Worm (Caenorhabditis elegans) whole organism, L4 larva: Measurements from ENCODE around the gene islo-1.

Experiments
- R02D3.7 ChIP-seq: fragments of 150-350 bp; sonication (generic microtip); optimal IDR thresholded peaks from 3 replicates; lab custom pipeline; 2014; ENCODE audit warnings: missing biosample characterization, missing genetic modification characterization
- T20F7.1 ChIP-seq: fragments of 200-800 bp; sonication (Bioruptor generic); optimal IDR thresholded peaks from 2 replicates; lab custom pipeline; 2018; ENCODE audit warnings: mild to moderate bottlenecking, missing genetic modification characterization, missing compliant biosample characterization
- ZK546.5 ChIP-seq, 2 experiments: sonication (generic microtip); optimal IDR thresholded peaks; 2 replicates each; lab custom pipeline; 2017; ENCODE audit warnings: missing biosample characterization in 2 of 2, missing genetic modification characterization in 2 of 2
- aha-1 ChIP-seq: fragments of 150-350 bp; peaks from one replicate; lab custom pipeline; 2014; ENCODE audit warnings: missing biosample characterization, missing genetic modification characterization
- attf-4 ChIP-seq: sonication (generic microtip); optimal IDR thresholded peaks from 3 replicates; lab custom pipeline; 2017; ENCODE audit warnings: missing biosample characterization, missing genetic modification characterization
- ceh-20 ChIP-seq: fragments of 200-800 bp; sonication (Bioruptor generic); IDR thresholded peaks from 2 replicates; pipeline ENCODE4 v1.3.6; 2022; ENCODE audit warnings: missing genetic modification reagents, missing genetic modification characterization, missing compliant biosample characterization
- ceh-28 ChIP-seq: fragments of 150-350 bp; optimal IDR thresholded peaks from 2 replicates; lab custom pipeline; 2014; ENCODE audit warnings: missing biosample characterization, missing genetic modification reagents, missing genetic modification characterization
- ctbp-1 ChIP-seq: fragments of 200-800 bp; sonication (Bioruptor generic); IDR thresholded peaks from 2 replicates; pipeline ENCODE4 v1.3.6; 2022; ENCODE audit warnings: missing genetic modification reagents, missing genetic modification characterization, missing compliant biosample characterization
- daf-12 ChIP-seq: fragments of 150-350 bp; optimal IDR thresholded peaks from 2 replicates; lab custom pipeline; 2014; ENCODE audit warnings: missing biosample characterization, missing genetic modification reagents, missing genetic modification characterization
- daf-16 ChIP-seq, 3 experiments: sonication (generic microtip); optimal IDR thresholded peaks; 2 replicates each; lab custom pipeline; 2016 to 2017; ENCODE audit warnings: missing genetic modification characterization in 3 of 3, missing genetic modification reagents in 3 of 3, mild to moderate bottlenecking in 2 of 3, missing compliant biosample characterization in 2 of 3, missing biosample characterization in 1 of 3, moderate library complexity in 1 of 3
- dmd-6 ChIP-seq: fragments of 200-800 bp; sonication (Bioruptor generic); IDR thresholded peaks from 2 replicates; pipeline ENCODE4 v1.3.6; 2022; ENCODE audit warnings: missing genetic modification reagents, missing genetic modification characterization, missing compliant biosample characterization
- dmd-9 ChIP-seq: fragments of 200-800 bp; sonication (Bioruptor generic); IDR thresholded peaks from 2 replicates; pipeline ENCODE4 v1.3.6; 2022; ENCODE audit warnings: missing genetic modification reagents, missing genetic modification characterization, missing compliant biosample characterization
- dpl-1 ChIP-seq: fragments of 150-350 bp; optimal IDR thresholded peaks from 2 replicates; lab custom pipeline; 2014; ENCODE audit warnings: missing biosample characterization, missing genetic modification reagents, missing genetic modification characterization
- dve-1 ChIP-seq: sonication (generic microtip); optimal IDR thresholded peaks from 2 replicates; lab custom pipeline; 2017; ENCODE audit warnings: antibody characterized with exemption, mild to moderate bottlenecking, missing genetic modification characterization, missing compliant biosample characterization; ENCODE audit not compliant: insufficient read depth
- fkh-10 ChIP-seq: fragments of 150-350 bp; optimal IDR thresholded peaks from 2 replicates; lab custom pipeline; 2014; ENCODE audit warnings: missing biosample characterization, missing genetic modification reagents, missing genetic modification characterization
- gei-8 ChIP-seq: fragments of 200-800 bp; sonication (Bioruptor generic); optimal IDR thresholded peaks from 2 replicates; lab custom pipeline; 2018; ENCODE audit warnings: mild to moderate bottlenecking, missing genetic modification characterization, missing compliant biosample characterization
- hlh-11 ChIP-seq: fragments of 200-800 bp; sonication (Bioruptor generic); optimal IDR thresholded peaks from 2 replicates; lab custom pipeline; 2018; ENCODE audit warnings: mild to moderate bottlenecking, missing genetic modification characterization, missing compliant biosample characterization
- hlh-30 ChIP-seq: sonication (generic microtip); optimal IDR thresholded peaks from 2 replicates; lab custom pipeline; 2017; ENCODE audit warnings: antibody characterized with exemption, mild to moderate bottlenecking, missing genetic modification characterization, missing compliant biosample characterization; ENCODE audit not compliant: insufficient read depth
- hmg-1.1 ChIP-seq: fragments of 200-800 bp; sonication (Bioruptor generic); IDR thresholded peaks from 2 replicates; pipeline ENCODE4 v1.3.6; 2022; ENCODE audit warnings: missing genetic modification reagents, missing genetic modification characterization, missing compliant biosample characterization
- lin-1 ChIP-seq: fragments of 200-800 bp; sonication (Bioruptor generic); IDR thresholded peaks from 2 replicates; pipeline ENCODE4 v1.3.6; 2022; ENCODE audit warnings: missing genetic modification reagents, missing genetic modification characterization, missing compliant biosample characterization
- lin-13 ChIP-seq: fragments of 150-350 bp; optimal IDR thresholded peaks from 2 replicates; lab custom pipeline; 2014; ENCODE audit warnings: missing biosample characterization, missing genetic modification reagents, missing genetic modification characterization
- lsy-2 ChIP-seq, 2 experiments: fragments of 150-350 bp in 1 of 2; sonication (generic microtip) in 1 of 2; optimal IDR thresholded peaks; 2 replicates each; lab custom pipeline; 2014 to 2017; ENCODE audit warnings: missing biosample characterization in 2 of 2, missing genetic modification characterization in 2 of 2
- mdl-1 ChIP-seq, 2 experiments: fragments of 150-350 bp in 1 of 2; sonication (generic microtip) in 1 of 2; optimal IDR thresholded peaks; 2 replicates each; lab custom pipeline; 2014 to 2017; ENCODE audit warnings: missing biosample characterization in 2 of 2, missing genetic modification characterization in 2 of 2
- mep-1 ChIP-seq: fragments of 150-350 bp; sonication (generic microtip); optimal IDR thresholded peaks from 3 replicates; lab custom pipeline; 2014; ENCODE audit warnings: missing biosample characterization, missing genetic modification characterization
- mes-2 ChIP-seq: sonication (generic microtip); optimal IDR thresholded peaks from 2 replicates; lab custom pipeline; 2016; ENCODE audit warnings: missing genotype, mild to moderate bottlenecking, missing genetic modification characterization, missing compliant biosample characterization; ENCODE audit not compliant: poor library complexity, severe bottlenecking
- mxl-2 ChIP-seq: fragments of 200-800 bp; sonication (Bioruptor generic); conservative IDR thresholded peaks from 2 replicates; pipeline ENCODE4 v1.3.6; 2022; ENCODE audit warnings: missing genetic modification reagents, missing genetic modification characterization, missing compliant biosample characterization
- mxl-3 ChIP-seq: fragments of 200-800 bp; sonication (Bioruptor generic); optimal IDR thresholded peaks from 2 replicates; lab custom pipeline; 2018; ENCODE audit warnings: mild to moderate bottlenecking, missing genetic modification characterization, missing compliant biosample characterization
- nhr-102 ChIP-seq: sonication (generic microtip); optimal IDR thresholded peaks from 2 replicates; lab custom pipeline; 2016; ENCODE audit warnings: mild to moderate bottlenecking, missing genetic modification characterization, moderate library complexity, missing compliant biosample characterization
- nhr-25 ChIP-seq: sonication (generic microtip); optimal IDR thresholded peaks from 2 replicates; lab custom pipeline; 2017; ENCODE audit warnings: missing genetic modification characterization, mild to moderate bottlenecking, missing compliant biosample characterization, antibody characterized with exemption, moderate library complexity, borderline replicate concordance; ENCODE audit not compliant: insufficient read depth
- nhr-28 ChIP-seq: fragments of 150-350 bp; optimal IDR thresholded peaks from 2 replicates; lab custom pipeline; 2014; ENCODE audit warnings: missing biosample characterization, missing genetic modification characterization
- nhr-48 ChIP-seq: sonication (generic microtip); optimal IDR thresholded peaks from 2 replicates; lab custom pipeline; 2016; ENCODE audit warnings: mild to moderate bottlenecking, missing genetic modification characterization, missing compliant biosample characterization
- nhr-77 ChIP-seq: fragments of 150-350 bp; optimal IDR thresholded peaks from 2 replicates; lab custom pipeline; 2014; ENCODE audit warnings: missing biosample characterization, missing genetic modification characterization
- php-3 ChIP-seq: fragments of 200-800 bp; sonication (Bioruptor generic); IDR thresholded peaks from 2 replicates; pipeline ENCODE4 v1.3.6; 2022; ENCODE audit warnings: missing genetic modification reagents, missing genetic modification characterization, missing compliant biosample characterization
- pqm-1 ChIP-seq: sonication (generic microtip); optimal IDR thresholded peaks from 2 replicates; lab custom pipeline; 2017; ENCODE audit warnings: missing biosample characterization, missing genetic modification characterization
- rbr-2 ChIP-seq: sonication (generic microtip); optimal IDR thresholded peaks from 2 replicates; lab custom pipeline; 2016; ENCODE audit warnings: missing genotype, missing genetic modification characterization, missing compliant biosample characterization
- sdz-12 ChIP-seq: fragments of 200-800 bp; sonication (Bioruptor generic); optimal IDR thresholded peaks from 2 replicates; lab custom pipeline; 2018; ENCODE audit warnings: mild to moderate bottlenecking, missing genetic modification characterization, missing compliant biosample characterization
- snpc-1.2 ChIP-seq: fragments of 200-800 bp; sonication (Bioruptor generic); IDR thresholded peaks from 2 replicates; pipeline ENCODE4 v1.3.6; 2022; ENCODE audit warnings: missing genetic modification reagents, missing genetic modification characterization, missing compliant biosample characterization
- unc-62 ChIP-seq, 3 experiments: fragments of 150-350 bp in 1 of 3; sonication (generic microtip); optimal IDR thresholded peaks in 2 of 3; peaks in 1 of 3; 1 replicate in 1 of 3; 2 replicates in 2 of 3; lab custom pipeline; 2014 to 2017; ENCODE audit warnings: missing biosample characterization in 3 of 3, missing genetic modification characterization in 3 of 3, missing genetic modification reagents in 3 of 3, missing genotype in 1 of 3
- zfp-2 ChIP-seq: sonication (generic microtip); optimal IDR thresholded peaks from 2 replicates; lab custom pipeline; 2016; ENCODE audit warnings: mild to moderate bottlenecking, missing genetic modification characterization, missing compliant biosample characterization
- zfp-3 ChIP-seq: fragments of 200-800 bp; sonication (Bioruptor generic); conservative IDR thresholded peaks from 2 replicates; pipeline ENCODE4 v1.3.6; 2022; ENCODE audit warnings: missing genetic modification reagents, missing genetic modification characterization, missing compliant biosample characterization
- zip-11 ChIP-seq: fragments of 200-800 bp; sonication (Bioruptor generic); IDR thresholded peaks from 2 replicates; pipeline ENCODE4 v1.3.6; 2022; ENCODE audit warnings: missing genetic modification characterization, missing compliant biosample characterization
- ztf-7 ChIP-seq: fragments of 150-350 bp; optimal IDR thresholded peaks from 2 replicates; lab custom pipeline; 2014; ENCODE audit warnings: missing biosample characterization, missing genetic modification characterization

The islo-1 gene

ce11 chrIV:8146283-8146682 is 10.1 kb downstream of the islo-1 start:
- TF ChIP-seq daf-12 (tag; lab: Kevin White, UChicago) (no peak), dve-1 (tag; lab: Kevin White, UChicago) (peak; percentile 91), ceh-20 (GFP tag; lab: Robert Waterston, UW) (no peak), pqm-1 (tag; lab: Kevin White, UChicago) (peak; percentile 23), sdz-12 (no peak), lsy-2 (tag; optimal IDR thresholded peaks at IDR 0.05; lab: Kevin White, UChicago) (peak in 1 of 2 experiments; percentile 29), zfp-3 (0 out of 2 replicates have a peak, but pooled peaks have one; percentile 21), zfp-2 (tag; lab: Kevin White, UChicago) (no peak), aha-1 (tag; lab: Kevin White, UChicago) (peak; percentile 83), ceh-28 (tag; lab: Kevin White, UChicago) (no peak), dpl-1 (GFP tag; lab: Kevin White, UChicago) (no peak), fkh-10 (GFP tag; lab: Kevin White, UChicago) (no peak), snpc-1.2 (GFP tag; lab: Robert Waterston, UW) (no peak), nhr-28 (peak; percentile 54), daf-16 (GFP tag; optimal IDR thresholded peaks at IDR 0.05; lab: Kevin White, UChicago) (no peak), daf-16 (tag; optimal IDR thresholded peaks at IDR 0.05; lab: Kevin White, UChicago) (peak; percentile 77), nhr-77 (tag; lab: Kevin White, UChicago) (no peak), ZK546.5 (tag; optimal IDR thresholded peaks at IDR 0.05; lab: Kevin White, UChicago) (no peak), lin-13 (GFP tag; lab: Kevin White, UChicago) (no peak), attf-4 (tag; lab: Kevin White, UChicago) (no peak), nhr-25 (tag; lab: Kevin White, UChicago) (no peak), mep-1 (tag; lab: Kevin White, UChicago) (peak; percentile 38), unc-62 (GFP tag; optimal IDR thresholded peaks at IDR 0.05 in 1 of 2; lab: Kevin White, UChicago) (peak in 1 of 2 experiments; percentile 40), unc-62 (tag; optimal IDR thresholded peaks at IDR 0.05; lab: Kevin White, UChicago) (no peak), mdl-1 (tag; optimal IDR thresholded peaks at IDR 0.05; lab: Kevin White, UChicago) (peak; percentile 81 to 90), hlh-30 (tag; lab: Kevin White, UChicago) (peak; percentile 93), mxl-3 (GFP tag; lab: Kevin White, UChicago) (no peak), hlh-11 (tag; lab: Kevin White, UChicago) (peak; percentile 17)

ce11 chrIV:8148494-8148893 is 12.3 kb downstream of the islo-1 start, which contains the start of gene pmk-1:
TSS of gene pmk-1 (plus strand) at chrIV:8148794.
- no peak for TF ChIP-seq lsy-2 (tag; optimal IDR thresholded peaks at IDR 0.05; lab: Kevin White, UChicago)
- TF ChIP-seq gei-8 (GFP tag; lab: Kevin White, UChicago) = no peak
- no peak for TF ChIP-seq ztf-7 (tag; lab: Kevin White, UChicago)
- TF ChIP-seq hmg-1.1 = no peak

- TF ChIP-seq pqm-1 (tag; lab: Kevin White, UChicago) = peak; percentile 72
- no peak for TF ChIP-seq ctbp-1 (GFP tag; lab: Robert Waterston, UW)
- peak; percentile 40 for TF ChIP-seq mep-1 (tag; lab: Kevin White, UChicago)
- peak; percentile 99 for TF ChIP-seq php-3 (GFP tag; lab: Robert Waterston, UW)
- peak in 1 of 2 experiments; percentile 41 for TF ChIP-seq daf-16 (GFP tag; optimal IDR thresholded peaks at IDR 0.05; lab: Kevin White, UChicago)
- TF ChIP-seq daf-16 (tag; optimal IDR thresholded peaks at IDR 0.05; lab: Kevin White, UChicago) = peak; percentile 93
- TF ChIP-seq dve-1 (tag; lab: Kevin White, UChicago) = peak; percentile 94
- peak in 1 of 2 experiments; percentile 33 for TF ChIP-seq lsy-2 (tag; optimal IDR thresholded peaks at IDR 0.05; lab: Kevin White, UChicago)
- TF ChIP-seq dmd-9 (GFP tag; lab: Robert Waterston, UW) = no peak
- peak; percentile 88 for TF ChIP-seq dmd-6 (GFP tag; lab: Robert Waterston, UW)
- TF ChIP-seq nhr-28 = peak; percentile 72
- peak; percentile 28 for TF ChIP-seq mes-2 (tag; lab: Kevin White, UChicago)
- TF ChIP-seq hlh-11 (tag; lab: Kevin White, UChicago) = peak; percentile 82
- peak; percentile 65; the same call in 1 of the 2 replicates for TF ChIP-seq lin-1 (GFP tag; lab: Robert Waterston, UW)
- TF ChIP-seq nhr-48 (tag; lab: Kevin White, UChicago) = peak; percentile 23
- peak; percentile 48 for TF ChIP-seq nhr-102 (tag; lab: Kevin White, UChicago)
- TF ChIP-seq rbr-2 (tag; lab: Kevin White, UChicago) = no peak
- no peak for TF ChIP-seq mxl-2
- TF ChIP-seq nhr-77 (tag; lab: Kevin White, UChicago) = peak; percentile 52
- no peak for TF ChIP-seq unc-62 (GFP tag; optimal IDR thresholded peaks at IDR 0.05 in 1 of 2; lab: Kevin White, UChicago)
- no peak for TF ChIP-seq unc-62 (tag; optimal IDR thresholded peaks at IDR 0.05; lab: Kevin White, UChicago)
- TF ChIP-seq ceh-20 (GFP tag; lab: Robert Waterston, UW) = peak; percentile 88
- peak; percentile 53 for TF ChIP-seq hlh-30 (tag; lab: Kevin White, UChicago)
- no peak for TF ChIP-seq R02D3.7
- TF ChIP-seq nhr-25 (tag; lab: Kevin White, UChicago) = no peak
- peak; percentile 42 for TF ChIP-seq T20F7.1 (GFP tag; lab: Kevin White, UChicago)
- no peak for TF ChIP-seq zip-11 (GFP tag; lab: Robert Waterston, UW)
These were observed 15.5 kb downstream of the islo-1 start for ce11 chrIV:8151721-8152120.
